Worm (Caenorhabditis elegans) whole organism, midembryonic: ENCODE data around the gene vha-18.
A peak's percentile ranks its signal among the peaks of the same experiment; 100 is the strongest.

ENCODE experiments used
- T22C8.4 ChIP-seq: fragments of 200-800 bp; sonication (Bioruptor generic); IDR thresholded peaks from 2 replicates; pipeline ENCODE4 v1.3.6; 2022; ENCODE audit warnings: missing genetic modification characterization, missing compliant biosample characterization
- cog-1 ChIP-seq: sonication (generic microtip); optimal IDR thresholded peaks from 2 replicates; lab custom pipeline; 2016; ENCODE audit warnings: missing genetic modification characterization, missing compliant biosample characterization
- flt-1 ChIP-seq: fragments of 200-800 bp; sonication (Bioruptor generic); IDR thresholded peaks from 2 replicates; pipeline ENCODE4 v1.3.6; 2022; ENCODE audit warnings: missing genetic modification characterization, missing compliant biosample characterization
- klf-2 ChIP-seq: fragments of 200-800 bp; sonication (Bioruptor generic); conservative IDR thresholded peaks from 2 replicates; pipeline ENCODE4 v1.3.6; 2022; ENCODE audit warnings: missing genetic modification reagents, missing genetic modification characterization, missing compliant biosample characterization
- med-1 ChIP-seq: sonication (generic microtip); optimal IDR thresholded peaks from 2 replicates; lab custom pipeline; 2017; ENCODE audit warnings: missing genetic modification characterization, mild to moderate bottlenecking, missing compliant biosample characterization, antibody characterized with exemption, missing genetic modification reagents; ENCODE audit not compliant: insufficient read depth
- ref-1 ChIP-seq: fragments of 200-800 bp; sonication (Bioruptor generic); conservative IDR thresholded peaks from 2 replicates; pipeline ENCODE4 v1.3.6; 2022; ENCODE audit warnings: missing genetic modification reagents, missing genetic modification characterization, missing compliant biosample characterization
- tab-1 ChIP-seq: fragments of 200-800 bp; sonication (Bioruptor generic); IDR thresholded peaks from 2 replicates; pipeline ENCODE4 v1.3.6; 2022; ENCODE audit warnings: missing genetic modification characterization, missing compliant biosample characterization
- ztf-23 ChIP-seq: fragments of 200-800 bp; sonication (Bioruptor generic); IDR thresholded peaks from 2 replicates; pipeline ENCODE4 v1.3.6; 2022; ENCODE audit warnings: missing genetic modification reagents, missing genetic modification characterization, missing compliant biosample characterization
- ztf-29 ChIP-seq: fragments of 200-800 bp; sonication (Bioruptor generic); IDR thresholded peaks from 2 replicates; pipeline ENCODE4 v1.3.6; 2022; ENCODE audit warnings: missing genetic modification reagents, missing genetic modification characterization, missing compliant biosample characterization

vha-18 gene

ce11 chrV:8417271-8417670, 4.0 kb upstream of the vha-18 start:
- no peak for TF ChIP-seq med-1
- no peak for TF ChIP-seq T22C8.4 (GFP tag; lab: Robert Waterston, UW)
- TF ChIP-seq ztf-23 (GFP tag; lab: Robert Waterston, UW) = no peak
- TF ChIP-seq tab-1 (GFP tag; lab: Robert Waterston, UW) = no peak
- no peak for TF ChIP-seq cog-1
- TF ChIP-seq klf-2 (GFP tag; lab: Robert Waterston, UW) = no peak
- no peak for TF ChIP-seq ztf-29 (GFP tag; lab: Robert Waterston, UW)

- TF ChIP-seq ref-1 (GFP tag; lab: Robert Waterston, UW) (no peak), ztf-23 (GFP tag; lab: Robert Waterston, UW) (no peak), flt-1 (GFP tag; lab: Robert Waterston, UW) (no peak), tab-1 (GFP tag; lab: Robert Waterston, UW) (no peak), ztf-29 (GFP tag; lab: Robert Waterston, UW) (no peak), cog-1 (no peak), klf-2 (GFP tag; lab: Robert Waterston, UW) (no peak), T22C8.4 (GFP tag; lab: Robert Waterston, UW) (no peak), med-1 (no peak)
These were observed 1.8 kb upstream of the vha-18 start for ce11 chrV:8415113-8415530.

- TF ChIP-seq T22C8.4 (GFP tag; lab: Robert Waterston, UW) = no peak
- TF ChIP-seq ztf-23 (GFP tag; lab: Robert Waterston, UW) = no peak
- TF ChIP-seq ztf-29 (GFP tag; lab: Robert Waterston, UW) = no peak
- TF ChIP-seq flt-1 (GFP tag; lab: Robert Waterston, UW) = no peak
- TF ChIP-seq cog-1 = no peak
- no peak for TF ChIP-seq tab-1 (GFP tag; lab: Robert Waterston, UW)
- no peak for TF ChIP-seq klf-2 (GFP tag; lab: Robert Waterston, UW)
- TF ChIP-seq ref-1 (GFP tag; lab: Robert Waterston, UW) = no peak
- TF ChIP-seq med-1 = no peak
These were observed 900 bp upstream of the vha-18 start, which contains the start of gene pos-1 for ce11 chrV:8414036-8414728. Gene pos-1, plus strand, starts transcription at chrV:8414086.

ce11 chrV:8410406-8410805, 2.9 kb downstream of the vha-18 start, which contains the start of gene F52E1.2:
Gene F52E1.2, plus strand, starts transcription at chrV:8410595.
- TF ChIP-seq ref-1 (GFP tag; lab: Robert Waterston, UW) (no peak), flt-1 (GFP tag; lab: Robert Waterston, UW) (no peak), T22C8.4 (GFP tag; lab: Robert Waterston, UW) (no peak), cog-1 (no peak), med-1 (no peak)

- no peak for TF ChIP-seq ztf-23 (GFP tag; lab: Robert Waterston, UW)
- no peak for TF ChIP-seq flt-1 (GFP tag; lab: Robert Waterston, UW)
- TF ChIP-seq klf-2 (GFP tag; lab: Robert Waterston, UW) = no peak
- TF ChIP-seq cog-1 = no peak
- TF ChIP-seq ztf-29 (GFP tag; lab: Robert Waterston, UW) = no peak
- TF ChIP-seq ref-1 (GFP tag; lab: Robert Waterston, UW) = no peak
- no peak for TF ChIP-seq T22C8.4 (GFP tag; lab: Robert Waterston, UW)
- TF ChIP-seq tab-1 (GFP tag; lab: Robert Waterston, UW) = no peak
- no peak for TF ChIP-seq med-1
These were observed 3.7 kb downstream of the vha-18 start for ce11 chrV:8409594-8409993.

- TF ChIP-seq ref-1 (GFP tag; lab: Robert Waterston, UW) (no peak), T22C8.4 (GFP tag; lab: Robert Waterston, UW) (no peak), ztf-23 (GFP tag; lab: Robert Waterston, UW) (no peak), med-1 (no peak), klf-2 (GFP tag; lab: Robert Waterston, UW) (no peak), flt-1 (GFP tag; lab: Robert Waterston, UW) (0 out of 2 replicates have a peak, but pooled peaks have one; percentile 21)
These were observed 6.4 kb downstream of the vha-18 start for ce11 chrV:8406911-8407310.

- no peak for TF ChIP-seq T22C8.4 (GFP tag; lab: Robert Waterston, UW)
- no peak for TF ChIP-seq cog-1
- no peak for TF ChIP-seq ztf-29 (GFP tag; lab: Robert Waterston, UW)
- TF ChIP-seq flt-1 (GFP tag; lab: Robert Waterston, UW) = no peak
- no peak for TF ChIP-seq klf-2 (GFP tag; lab: Robert Waterston, UW)
- TF ChIP-seq med-1 = no peak
These were observed 7.1 kb downstream of the vha-18 start for ce11 chrV:8406155-8406554.

- TF ChIP-seq med-1 (no peak), ztf-23 (GFP tag; lab: Robert Waterston, UW) (no peak), cog-1 (no peak), tab-1 (GFP tag; lab: Robert Waterston, UW) (no peak), ztf-29 (GFP tag; lab: Robert Waterston, UW) (no peak), klf-2 (GFP tag; lab: Robert Waterston, UW) (no peak), flt-1 (GFP tag; lab: Robert Waterston, UW) (no peak), ref-1 (GFP tag; lab: Robert Waterston, UW) (no peak), T22C8.4 (GFP tag; lab: Robert Waterston, UW) (no peak)
These were observed 8.9 kb downstream of the vha-18 start for ce11 chrV:8404339-8404738.

ce11 chrV:8403916-8404315, 9.4 kb downstream of the vha-18 start:
- TF ChIP-seq cog-1 (no peak), ref-1 (GFP tag; lab: Robert Waterston, UW) (no peak), ztf-23 (GFP tag; lab: Robert Waterston, UW) (no peak), ztf-29 (GFP tag; lab: Robert Waterston, UW) (no peak), T22C8.4 (GFP tag; lab: Robert Waterston, UW) (no peak), med-1 (no peak), tab-1 (GFP tag; lab: Robert Waterston, UW) (no peak), flt-1 (GFP tag; lab: Robert Waterston, UW) (no peak), klf-2 (GFP tag; lab: Robert Waterston, UW) (no peak)

- TF ChIP-seq ztf-29 (GFP tag; lab: Robert Waterston, UW) (no peak), klf-2 (GFP tag; lab: Robert Waterston, UW) (no peak), med-1 (no peak), flt-1 (GFP tag; lab: Robert Waterston, UW) (no peak), ztf-23 (GFP tag; lab: Robert Waterston, UW) (no peak), cog-1 (no peak), ref-1 (GFP tag; lab: Robert Waterston, UW) (no peak), tab-1 (GFP tag; lab: Robert Waterston, UW) (no peak), T22C8.4 (GFP tag; lab: Robert Waterston, UW) (no peak)
These were observed 10.1 kb downstream of the vha-18 start for ce11 chrV:8403152-8403551.
